Fruit fly (Drosophila melanogaster) Kc167 (cell line): ENCODE measurements around the gene Sh.

Source experiments
- Sin3A ChIP-seq: fragments of >200 bp; optimal IDR thresholded peaks from 2 replicates; lab custom pipeline; 2018; ENCODE audit warnings: missing external identifiers
- h ChIP-seq: fragments of >200 bp; optimal IDR thresholded peaks from 3 replicates; lab custom pipeline; 2018; ENCODE audit warnings: missing external identifiers
- insv ChIP-seq: fragments of >200 bp; optimal IDR thresholded peaks from 3 replicates; lab custom pipeline; 2018; ENCODE audit warnings: missing external identifiers
- psq ChIP-seq: fragments of >200 bp; optimal IDR thresholded peaks from 2 replicates; lab custom pipeline; 2017; ENCODE audit warnings: missing external identifiers
- ttk ChIP-seq: sonication (Bioruptor generic); optimal IDR thresholded peaks from 2 replicates; lab custom pipeline; 2017; ENCODE audit warnings: missing external identifiers

DNA sequence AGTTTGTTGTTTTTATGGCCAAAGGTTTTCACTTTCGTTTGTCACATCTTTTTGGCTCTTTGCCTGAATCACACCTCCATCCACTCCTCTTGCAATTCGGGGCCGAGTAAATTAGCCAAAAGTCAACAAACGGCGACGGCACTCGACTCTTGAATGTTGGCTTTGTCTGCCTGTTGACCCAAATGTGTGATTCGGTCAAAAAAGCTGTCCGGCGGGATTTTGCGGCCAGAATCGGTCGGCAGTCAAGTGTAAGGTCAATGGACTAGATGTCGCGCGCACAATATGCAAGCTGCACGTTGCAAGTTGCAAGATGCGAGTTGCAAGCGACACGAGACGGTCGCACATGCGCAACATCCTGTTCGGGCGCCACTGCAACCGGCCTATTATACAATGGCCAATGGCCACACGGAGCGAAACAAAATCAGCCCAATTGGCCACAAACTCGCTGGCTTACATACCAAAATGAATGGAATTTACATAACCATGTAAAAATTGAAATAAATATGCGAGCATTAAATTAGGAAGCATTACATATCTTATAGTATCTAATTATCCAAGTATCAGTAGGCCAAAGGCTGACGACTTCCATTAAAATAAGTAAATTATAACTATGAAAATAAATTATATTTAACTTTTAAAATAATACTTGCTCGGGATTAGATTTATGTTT is 145.3 kb downstream of the Sh start:
- TF ChIP-seq ttk (lab: Kevin White, UChicago) (no peak), psq (lab: Kevin White, UChicago) (no peak), insv (lab: Kevin White, UChicago) (no peak), Sin3A (lab: Kevin White, UChicago) (no peak), h (lab: Kevin White, UChicago) (no peak)
